Fruit fly (Drosophila melanogaster): ENCODE results near the gene CG3402.

Gene CG3402

dm6 chr3L:629916-630663 is 22.6 kb downstream of the CG3402 start (continued):
- peak; percentile 87 for TF ChIP-seq slbo (GFP tag; IDR thresholded peaks at IDR 0.05)
- TF ChIP-seq odd (GFP tag; optimal IDR thresholded peaks at IDR 0.05): no peak
- TF ChIP-seq zf30C (GFP tag; optimal IDR thresholded peaks at IDR 0.05): no peak
- no peak for TF ChIP-seq zen2 (GFP tag; IDR thresholded peaks at IDR 0.05; ENCODE audit: partially characterized antibody)
- TF ChIP-seq HmgD (GFP tag; optimal IDR thresholded peaks at IDR 0.05): no peak
- TF ChIP-seq Gug (GFP tag; IDR thresholded peaks at IDR 0.05): peak; percentile 71; the same call in 2 of the 4 replicates
- TF ChIP-seq CG2712 (tag; optimal IDR thresholded peaks at IDR 0.05): peak; percentile 26
- TF ChIP-seq CG15479 (GFP tag; optimal IDR thresholded peaks at IDR 0.05): no peak
- TF ChIP-seq CG1233 (GFP tag; optimal IDR thresholded peaks at IDR 0.05): no peak
- peak; percentile 70 for TF ChIP-seq ewg (GFP tag; optimal IDR thresholded peaks at IDR 0.05)
- TF ChIP-seq Nf-YB (GFP tag; optimal IDR thresholded peaks at IDR 0.05): no peak
- no peak for TF ChIP-seq Six4 (GFP tag; optimal IDR thresholded peaks at IDR 0.05)
- TF ChIP-seq CG7963 (GFP tag; IDR thresholded peaks at IDR 0.05; ENCODE audit: partially characterized antibody): no peak
- TF ChIP-seq sob (GFP tag; IDR thresholded peaks at IDR 0.05): peak; percentile 71
- TF ChIP-seq Vsx1 (GFP tag; optimal IDR thresholded peaks at IDR 0.05): no peak
- TF ChIP-seq C15 (GFP tag; IDR thresholded peaks at IDR 0.05): 0 out of 3 replicates have a peak, but pooled peaks have one; percentile 40
- no peak for TF ChIP-seq HHEX (GFP tag; optimal IDR thresholded peaks at IDR 0.05)
- 0 out of 3 replicates have a peak, but pooled peaks have one; percentile 48 for TF ChIP-seq CG17361 (GFP tag; IDR thresholded peaks at IDR 0.05)
- TF ChIP-seq Atf-2 (GFP tag; optimal IDR thresholded peaks at IDR 0.05): no peak
- no peak for TF ChIP-seq CG3407 (GFP tag; optimal IDR thresholded peaks at IDR 0.05)
- TF ChIP-seq CG16863 (GFP tag; optimal IDR thresholded peaks at IDR 0.05): no peak
- TF ChIP-seq gfzf (GFP tag; optimal IDR thresholded peaks at IDR 0.05): no peak
- no peak for TF ChIP-seq CG4617 (GFP tag; optimal IDR thresholded peaks at IDR 0.05; ENCODE audit: borderline replicate concordance)
- peak; percentile 56 for TF ChIP-seq az2 (GFP tag; optimal IDR thresholded peaks at IDR 0.05)
- peak; percentile 35; the same call in 1 of the 2 replicates for TF ChIP-seq Ada2b (GFP tag; IDR thresholded peaks at IDR 0.05)
- TF ChIP-seq CG33213 (GFP tag; optimal IDR thresholded peaks at IDR 0.05): no peak
- TF ChIP-seq fu2 (GFP tag; optimal IDR thresholded peaks at IDR 0.05): no peak
- TF ChIP-seq gcm2 (GFP tag; optimal IDR thresholded peaks at IDR 0.05): no peak
- TF ChIP-seq Optix (GFP tag; IDR thresholded peaks at IDR 0.05): no peak
- TF ChIP-seq CG12769 (tag; optimal IDR thresholded peaks at IDR 0.05): peak; percentile 30
- TF ChIP-seq Atf3 (GFP tag; optimal IDR thresholded peaks at IDR 0.05): no peak
- no peak for TF ChIP-seq Blimp-1 (GFP tag; optimal IDR thresholded peaks at IDR 0.05)
- TF ChIP-seq crol (GFP tag; IDR thresholded peaks at IDR 0.05): no peak
- peak; percentile 37; the same call in 1 of the 2 replicates for TF ChIP-seq cas (GFP tag; IDR thresholded peaks at IDR 0.05)
- TF ChIP-seq CG10565 (GFP tag; optimal IDR thresholded peaks at IDR 0.05): no peak
- no peak for TF ChIP-seq eyg (GFP tag; optimal IDR thresholded peaks at IDR 0.05)
- no peak for TF ChIP-seq Side (GFP tag; optimal IDR thresholded peaks at IDR 0.05)
- no peak for TF ChIP-seq CG11560 (tag; IDR thresholded peaks at IDR 0.05)
- TF ChIP-seq unpg (GFP tag; optimal IDR thresholded peaks at IDR 0.05): peak; percentile 29
- TF ChIP-seq chn (GFP tag; optimal IDR thresholded peaks at IDR 0.05): peak; percentile 19
- TF ChIP-seq CG17829 (tag; optimal IDR thresholded peaks at IDR 0.05): peak; percentile 7
- TF ChIP-seq CG34376 (GFP tag; optimal IDR thresholded peaks at IDR 0.05): peak; percentile 24
- peak; percentile 14 for TF ChIP-seq Hmr (GFP tag; optimal IDR thresholded peaks at IDR 0.05)
- no peak for TF ChIP-seq CG30431 (GFP tag; optimal IDR thresholded peaks at IDR 0.05)
- TF ChIP-seq grn (GFP tag; optimal IDR thresholded peaks at IDR 0.05): no peak
- 0 out of 2 replicates have a peak, but pooled peaks have one; percentile 45 for TF ChIP-seq ap (GFP tag; IDR thresholded peaks at IDR 0.05)
- TF ChIP-seq ind (GFP tag; optimal IDR thresholded peaks at IDR 0.05): peak; percentile 59
- TF ChIP-seq Scr (GFP tag; IDR thresholded peaks at IDR 0.05; ENCODE audit: partially characterized antibody): no peak
- no peak for TF ChIP-seq Sry-δ (GFP tag; optimal IDR thresholded peaks at IDR 0.05)

Data from whole organism, embryonic.